Worm (Caenorhabditis elegans) whole organism, young adult: ENCODE measurements around the gene srv-30.

ENCODE experiments used
- F37B4.10 ChIP-seq: fragments of 200-800 bp; sonication (Bioruptor generic); IDR thresholded peaks from 2 replicates; pipeline ENCODE4 v1.3.6; 2022; ENCODE audit warnings: missing genetic modification characterization, missing compliant biosample characterization
- Y79H2A.3 ChIP-seq: fragments of 200-800 bp; sonication (Bioruptor generic); conservative IDR thresholded peaks from 2 replicates; pipeline ENCODE4 v1.3.6; 2022; ENCODE audit warnings: missing genetic modification reagents, missing genetic modification characterization, missing compliant biosample characterization
- attf-6 ChIP-seq: fragments of 200-800 bp; sonication (Bioruptor generic); IDR thresholded peaks from 2 replicates; pipeline ENCODE4 v1.3.6; 2022; ENCODE audit warnings: missing genetic modification reagents, missing genetic modification characterization, missing compliant biosample characterization
- nfya-1 ChIP-seq: sonication (generic microtip); optimal IDR thresholded peaks from 2 replicates; lab custom pipeline; 2017; ENCODE audit warnings: antibody characterized with exemption, missing compliant biosample characterization, missing genetic modification characterization, borderline replicate concordance; ENCODE audit not compliant: insufficient read depth
- unc-130 ChIP-seq: sonication (generic microtip); optimal IDR thresholded peaks from 2 replicates; lab custom pipeline; 2016; ENCODE audit warnings: missing genetic modification reagents, missing genetic modification characterization, missing compliant biosample characterization

DNA sequence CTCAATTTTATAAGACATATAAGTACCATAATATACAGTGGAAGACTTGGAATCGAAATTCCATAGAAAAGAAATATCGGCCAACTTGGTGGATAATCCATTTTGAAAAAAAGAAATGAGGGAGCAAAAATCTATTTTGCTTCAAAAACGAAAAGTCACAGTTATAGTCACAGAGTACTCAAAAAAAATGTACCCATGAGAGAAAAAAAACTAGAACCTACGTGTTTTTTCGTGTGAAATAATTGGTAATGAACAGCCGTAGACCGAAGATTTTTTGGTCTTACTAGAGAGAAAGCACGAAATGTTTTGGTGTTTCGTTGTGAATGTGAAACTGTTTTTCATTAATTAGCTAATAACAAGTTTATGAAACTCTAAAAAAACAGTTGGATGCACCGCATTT is at the start of gene srv-30:
- no peak for TF ChIP-seq Y79H2A.3 (GFP tag; lab: Robert Waterston, UW)
- no peak for TF ChIP-seq attf-6 (GFP tag; lab: Robert Waterston, UW)
- TF ChIP-seq unc-130 (GFP tag; lab: Kevin White, UChicago): no peak
- no peak for TF ChIP-seq F37B4.10
- no peak for TF ChIP-seq nfya-1 (tag; lab: Kevin White, UChicago)
